Worm (Caenorhabditis elegans) whole organism, mixed stage, embryonic: ENCODE data around the gene ncap-1.

ENCODE experiments used
- M03D4.4 ChIP-seq: sonication (generic microtip); optimal IDR thresholded peaks from 2 replicates; lab custom pipeline; 2017; ENCODE audit warnings: mild to moderate bottlenecking, missing genetic modification characterization, missing compliant biosample characterization
- bed-3 ChIP-seq: fragments of 200-800 bp; sonication (Bioruptor generic); optimal IDR thresholded peaks from 3 replicates; lab custom pipeline; 2018; ENCODE audit warnings: mild to moderate bottlenecking, missing genetic modification characterization, moderate library complexity, missing compliant biosample characterization
- blmp-1 ChIP-seq: fragments of 150-350 bp; optimal IDR thresholded peaks from 2 replicates; lab custom pipeline; 2014; ENCODE audit warnings: missing biosample characterization, missing genetic modification characterization
- ceh-39 ChIP-seq: fragments of 150-350 bp; optimal IDR thresholded peaks from 2 replicates; lab custom pipeline; 2014; ENCODE audit warnings: missing biosample characterization, missing genetic modification characterization
- ceh-43 ChIP-seq: fragments of 200-800 bp; sonication (Bioruptor generic); optimal IDR thresholded peaks from 2 replicates; lab custom pipeline; 2018; ENCODE audit warnings: mild to moderate bottlenecking, missing genetic modification characterization, moderate library complexity, missing compliant biosample characterization
- ceh-83 ChIP-seq: fragments of 200-800 bp; sonication (Bioruptor generic); optimal IDR thresholded peaks from 2 replicates; lab custom pipeline; 2018; ENCODE audit warnings: mild to moderate bottlenecking, missing genetic modification characterization, missing compliant biosample characterization
- cnd-1 ChIP-seq: fragments of 200-800 bp; sonication (Bioruptor generic); optimal IDR thresholded peaks from 2 replicates; lab custom pipeline; 2018; ENCODE audit warnings: mild to moderate bottlenecking, missing genetic modification characterization, missing compliant biosample characterization
- drap-1 ChIP-seq: fragments of 200-800 bp; sonication (Bioruptor generic); optimal IDR thresholded peaks from 3 replicates; lab custom pipeline; 2018; ENCODE audit warnings: mild to moderate bottlenecking, missing genetic modification characterization, missing compliant biosample characterization
- elt-1 ChIP-seq: sonication (generic microtip); optimal IDR thresholded peaks from 2 replicates; lab custom pipeline; 2017; ENCODE audit warnings: missing genetic modification characterization, mild to moderate bottlenecking, missing compliant biosample characterization, antibody characterized with exemption, moderate library complexity, borderline replicate concordance; ENCODE audit not compliant: insufficient read depth
- elt-3 ChIP-seq: fragments of 150-350 bp; optimal IDR thresholded peaks from 2 replicates; lab custom pipeline; 2014; ENCODE audit warnings: missing biosample characterization, missing genetic modification characterization
- flh-1 ChIP-seq: fragments of 200-800 bp; sonication (Bioruptor generic); optimal IDR thresholded peaks from 2 replicates; lab custom pipeline; 2018; ENCODE audit warnings: mild to moderate bottlenecking, missing genetic modification characterization, moderate library complexity, missing compliant biosample characterization
- ham-2 ChIP-seq: fragments of 200-800 bp; sonication (Bioruptor generic); optimal IDR thresholded peaks from 2 replicates; lab custom pipeline; 2018; ENCODE audit warnings: mild to moderate bottlenecking, missing genetic modification characterization, missing compliant biosample characterization
- hlh-1 ChIP-seq: fragments of 150-350 bp; optimal IDR thresholded peaks from 2 replicates; lab custom pipeline; 2014; ENCODE audit warnings: missing biosample characterization, missing genetic modification reagents, missing genetic modification characterization
- lin-13 ChIP-seq: fragments of 150-350 bp; optimal IDR thresholded peaks from 2 replicates; lab custom pipeline; 2014; ENCODE audit warnings: missing biosample characterization, missing genetic modification characterization
- lin-32 ChIP-seq: fragments of 200-800 bp; sonication (Bioruptor generic); optimal IDR thresholded peaks from 2 replicates; lab custom pipeline; 2018; ENCODE audit warnings: mild to moderate bottlenecking, missing genetic modification characterization, missing compliant biosample characterization
- lsy-2 ChIP-seq: fragments of 150-350 bp; optimal IDR thresholded peaks from 2 replicates; lab custom pipeline; 2014; ENCODE audit warnings: missing biosample characterization, missing genetic modification characterization
- mab-5 ChIP-seq: fragments of 150-350 bp; optimal IDR thresholded peaks from 2 replicates; lab custom pipeline; 2014; ENCODE audit warnings: missing biosample characterization, missing genetic modification characterization
- mep-1 ChIP-seq: fragments of 150-350 bp; optimal IDR thresholded peaks from 2 replicates; lab custom pipeline; 2017; ENCODE audit warnings: missing biosample characterization, missing genetic modification reagents, missing genetic modification characterization, inconsistent platforms
- mls-2 ChIP-seq: sonication (generic microtip); optimal IDR thresholded peaks from 2 replicates; lab custom pipeline; 2016; ENCODE audit warnings: mild to moderate bottlenecking, missing genetic modification characterization, moderate library complexity, missing compliant biosample characterization
- nhr-12 ChIP-seq: fragments of 150-350 bp; optimal IDR thresholded peaks from 2 replicates; lab custom pipeline; 2014; ENCODE audit warnings: missing biosample characterization, missing genetic modification characterization
- nhr-2 ChIP-seq: fragments of 150-350 bp; optimal IDR thresholded peaks from 2 replicates; lab custom pipeline; 2014; ENCODE audit warnings: missing biosample characterization, missing genetic modification characterization
- nhr-237 ChIP-seq: fragments of 150-350 bp; optimal IDR thresholded peaks from 2 replicates; lab custom pipeline; 2014; ENCODE audit warnings: missing biosample characterization, missing genetic modification characterization
- nhr-28 ChIP-seq: fragments of 150-350 bp; optimal IDR thresholded peaks from 2 replicates; lab custom pipeline; 2014; ENCODE audit warnings: missing biosample characterization, missing genetic modification characterization
- nhr-76 ChIP-seq: sonication (generic microtip); optimal IDR thresholded peaks from 2 replicates; lab custom pipeline; 2017; ENCODE audit warnings: missing biosample characterization, missing genetic modification characterization
- sem-2 ChIP-seq: fragments of 200-800 bp; sonication (Bioruptor generic); optimal IDR thresholded peaks from 2 replicates; lab custom pipeline; 2018; ENCODE audit warnings: mild to moderate bottlenecking, missing genetic modification characterization, missing compliant biosample characterization
- snpc-4 ChIP-seq: fragments of 150-350 bp; optimal IDR thresholded peaks from 2 replicates; lab custom pipeline; 2014; ENCODE audit warnings: missing biosample characterization, missing genetic modification characterization
- sptf-1 ChIP-seq: sonication (generic microtip); optimal IDR thresholded peaks from 2 replicates; lab custom pipeline; 2017; ENCODE audit warnings: mild to moderate bottlenecking, missing genetic modification characterization, moderate library complexity, missing compliant biosample characterization
- tbx-8 ChIP-seq: fragments of 200-800 bp; sonication (Bioruptor generic); optimal IDR thresholded peaks from 2 replicates; lab custom pipeline; 2018; ENCODE audit warnings: mild to moderate bottlenecking, missing genetic modification characterization, moderate library complexity, missing compliant biosample characterization
- unc-120 ChIP-seq: sonication (generic microtip); optimal IDR thresholded peaks from 2 replicates; lab custom pipeline; 2017; ENCODE audit warnings: missing genetic modification characterization, missing compliant biosample characterization; ENCODE audit not compliant: poor library complexity, severe bottlenecking
- unc-39 ChIP-seq: fragments of 150-350 bp; optimal IDR thresholded peaks from 2 replicates; lab custom pipeline; 2014; ENCODE audit warnings: missing biosample characterization, missing genetic modification characterization
- unc-62 ChIP-seq: fragments of 150-350 bp; optimal IDR thresholded peaks from 2 replicates; lab custom pipeline; 2014; ENCODE audit warnings: missing biosample characterization, missing genetic modification reagents, missing genetic modification characterization
- zip-8 ChIP-seq: fragments of 150-350 bp; optimal IDR thresholded peaks from 2 replicates; lab custom pipeline; 2014; ENCODE audit warnings: missing biosample characterization, missing genetic modification characterization
- ztf-11 ChIP-seq: fragments of 150-350 bp; optimal IDR thresholded peaks from 2 replicates; lab custom pipeline; 2014; ENCODE audit warnings: missing biosample characterization, missing genetic modification characterization

Gene ncap-1

ce11 chrII:2920234-2920633 lies 1.1 kb upstream of the ncap-1 start:
- TF ChIP-seq sptf-1 (tag; lab: Kevin White, UChicago) (no peak), sem-2 (GFP tag; lab: Kevin White, UChicago) (no peak), zip-8 (no peak), mab-5 (tag; lab: Kevin White, UChicago) (no peak), ztf-11 (no peak), snpc-4 (tag; lab: Kevin White, UChicago) (no peak), flh-1 (GFP tag; lab: Kevin White, UChicago) (no peak), elt-3 (no peak), nhr-76 (tag; lab: Kevin White, UChicago) (no peak), unc-62 (GFP tag; lab: Kevin White, UChicago) (no peak), nhr-237 (tag; lab: Kevin White, UChicago) (no peak)

- TF ChIP-seq ceh-43 (GFP tag; lab: Kevin White, UChicago) (no peak), elt-1 (no peak), mab-5 (tag; lab: Kevin White, UChicago) (no peak), nhr-28 (tag; lab: Kevin White, UChicago) (no peak), ham-2 (no peak)
These were observed 5.6 kb downstream of the ncap-1 start, which contains the start of gene ubc-15 for ce11 chrII:2913505-2913904. Gene ubc-15 (minus strand): TSS chrII:2913605.

- TF ChIP-seq flh-1 (GFP tag; lab: Kevin White, UChicago) (no peak), nhr-28 (tag; lab: Kevin White, UChicago) (no peak)
These were observed 15.4 kb downstream of the ncap-1 start for ce11 chrII:2903748-2904147.

- TF ChIP-seq unc-120 (tag; lab: Kevin White, UChicago) (no peak), sem-2 (GFP tag; lab: Kevin White, UChicago) (no peak), ham-2 (no peak), ceh-39 (tag; lab: Kevin White, UChicago) (no peak), sptf-1 (tag; lab: Kevin White, UChicago) (no peak), ceh-83 (GFP tag; lab: Kevin White, UChicago) (no peak), lin-32 (no peak)
These were observed 18.0 kb downstream of the ncap-1 start for ce11 chrII:2901158-2901557.

- TF ChIP-seq nhr-76 (tag; lab: Kevin White, UChicago) (no peak), nhr-237 (tag; lab: Kevin White, UChicago) (no peak), lin-13 (tag; lab: Kevin White, UChicago) (no peak), unc-120 (tag; lab: Kevin White, UChicago) (no peak), blmp-1 (no peak), ceh-39 (tag; lab: Kevin White, UChicago) (no peak), zip-8 (no peak), elt-3 (no peak), mls-2 (tag; lab: Kevin White, UChicago) (no peak), ceh-43 (GFP tag; lab: Kevin White, UChicago) (no peak), nhr-2 (tag; lab: Kevin White, UChicago) (no peak), unc-39 (tag; lab: Kevin White, UChicago) (no peak), mep-1 (tag; lab: Kevin White, UChicago) (no peak), flh-1 (GFP tag; lab: Kevin White, UChicago) (no peak), mab-5 (tag; lab: Kevin White, UChicago) (no peak), tbx-8 (GFP tag; lab: Kevin White, UChicago) (no peak), hlh-1 (tag; lab: Kevin White, UChicago) (no peak), lsy-2 (tag; lab: Kevin White, UChicago) (no peak)
These were observed 18.9 kb downstream of the ncap-1 start, which contains the start of gene ubc-26 for ce11 chrII:2900248-2900647. Gene ubc-26 (minus strand): TSS chrII:2900348.

ce11 chrII:2894295-2894694 lies 24.8 kb downstream of the ncap-1 start, which contains the start of gene sqv-2:
Gene sqv-2 (minus strand): TSS chrII:2894395.
- TF ChIP-seq nhr-2 (tag; lab: Kevin White, UChicago) (no peak), ceh-43 (GFP tag; lab: Kevin White, UChicago) (no peak), M03D4.4 (tag; lab: Kevin White, UChicago) (no peak), ham-2 (no peak), sptf-1 (tag; lab: Kevin White, UChicago) (no peak), drap-1 (GFP tag; lab: Kevin White, UChicago) (no peak), zip-8 (no peak), bed-3 (GFP tag; lab: Kevin White, UChicago) (no peak), ceh-39 (tag; lab: Kevin White, UChicago) (no peak), cnd-1 (tag; lab: Kevin White, UChicago) (no peak), nhr-12 (tag; lab: Kevin White, UChicago) (no peak), tbx-8 (GFP tag; lab: Kevin White, UChicago) (no peak), unc-62 (GFP tag; lab: Kevin White, UChicago) (no peak), lin-13 (tag; lab: Kevin White, UChicago) (no peak), mab-5 (tag; lab: Kevin White, UChicago) (no peak)
